Worm (Caenorhabditis elegans): ENCODE results near the gene C25E10.10.

ce11 chrV:9065001-9065400, 8.8 kb upstream of the C25E10.10 start:
- TF ChIP-seq nhr-12 (tag; optimal IDR thresholded peaks at IDR 0.05) (no peak), elt-1 (tag; optimal IDR thresholded peaks at IDR 0.05; ENCODE audit: borderline replicate concordance, insufficient read depth) (no peak), blmp-1 (tag; optimal IDR thresholded peaks at IDR 0.05) (no peak), lin-13 (tag; optimal IDR thresholded peaks at IDR 0.05) (no peak), mep-1 (tag; optimal IDR thresholded peaks at IDR 0.05) (no peak), nhr-237 (tag; optimal IDR thresholded peaks at IDR 0.05) (no peak), snpc-4 (tag; optimal IDR thresholded peaks at IDR 0.05) (no peak), tbx-8 (GFP tag; optimal IDR thresholded peaks at IDR 0.05) (no peak)

Data from whole organism, mixed stage, embryonic.